Fruit fly (Drosophila melanogaster): ENCODE data around the gene Gem3.

- TF ChIP-seq Myc (optimal IDR thresholded peaks at IDR 0.05) (no peak), insv (optimal IDR thresholded peaks at IDR 0.05) (no peak), ttk (optimal IDR thresholded peaks at IDR 0.05) (no peak), psq (optimal IDR thresholded peaks at IDR 0.05) (no peak), Sin3A (optimal IDR thresholded peaks at IDR 0.05) (no peak)
Observed at dm6 chr3L:10431883-10432282, 31.0 kb downstream of the Gem3 start, which contains the start of gene Ir67b.

Data from Kc167 (cell line).